Worm (Caenorhabditis elegans) whole organism, mixed stage, embryonic: Measurements from ENCODE around the gene str-3.

Source experiments
- M03D4.4 ChIP-seq: sonication (generic microtip); optimal IDR thresholded peaks from 2 replicates; lab custom pipeline; 2017; ENCODE audit warnings: mild to moderate bottlenecking, missing genetic modification characterization, missing compliant biosample characterization
- bed-3 ChIP-seq: fragments of 200-800 bp; sonication (Bioruptor generic); optimal IDR thresholded peaks from 3 replicates; lab custom pipeline; 2018; ENCODE audit warnings: mild to moderate bottlenecking, missing genetic modification characterization, moderate library complexity, missing compliant biosample characterization
- blmp-1 ChIP-seq: fragments of 150-350 bp; optimal IDR thresholded peaks from 2 replicates; lab custom pipeline; 2014; ENCODE audit warnings: missing biosample characterization, missing genetic modification characterization
- ceh-39 ChIP-seq: fragments of 150-350 bp; optimal IDR thresholded peaks from 2 replicates; lab custom pipeline; 2014; ENCODE audit warnings: missing biosample characterization, missing genetic modification characterization
- ceh-43 ChIP-seq: fragments of 200-800 bp; sonication (Bioruptor generic); optimal IDR thresholded peaks from 2 replicates; lab custom pipeline; 2018; ENCODE audit warnings: mild to moderate bottlenecking, missing genetic modification characterization, moderate library complexity, missing compliant biosample characterization
- ces-1 ChIP-seq: fragments of 150-350 bp; optimal IDR thresholded peaks from 2 replicates; lab custom pipeline; 2014; ENCODE audit warnings: missing biosample characterization, missing genetic modification reagents, missing genetic modification characterization
- cnd-1 ChIP-seq: fragments of 200-800 bp; sonication (Bioruptor generic); optimal IDR thresholded peaks from 2 replicates; lab custom pipeline; 2018; ENCODE audit warnings: mild to moderate bottlenecking, missing genetic modification characterization, missing compliant biosample characterization
- drap-1 ChIP-seq: fragments of 200-800 bp; sonication (Bioruptor generic); optimal IDR thresholded peaks from 3 replicates; lab custom pipeline; 2018; ENCODE audit warnings: mild to moderate bottlenecking, missing genetic modification characterization, missing compliant biosample characterization
- elt-1 ChIP-seq: sonication (generic microtip); optimal IDR thresholded peaks from 2 replicates; lab custom pipeline; 2017; ENCODE audit warnings: missing genetic modification characterization, mild to moderate bottlenecking, missing compliant biosample characterization, antibody characterized with exemption, moderate library complexity, borderline replicate concordance; ENCODE audit not compliant: insufficient read depth
- elt-3 ChIP-seq: fragments of 150-350 bp; optimal IDR thresholded peaks from 2 replicates; lab custom pipeline; 2014; ENCODE audit warnings: missing biosample characterization, missing genetic modification characterization
- flh-1 ChIP-seq: fragments of 200-800 bp; sonication (Bioruptor generic); optimal IDR thresholded peaks from 2 replicates; lab custom pipeline; 2018; ENCODE audit warnings: mild to moderate bottlenecking, missing genetic modification characterization, moderate library complexity, missing compliant biosample characterization
- ham-2 ChIP-seq: fragments of 200-800 bp; sonication (Bioruptor generic); optimal IDR thresholded peaks from 2 replicates; lab custom pipeline; 2018; ENCODE audit warnings: mild to moderate bottlenecking, missing genetic modification characterization, missing compliant biosample characterization
- hlh-1 ChIP-seq: fragments of 150-350 bp; optimal IDR thresholded peaks from 2 replicates; lab custom pipeline; 2014; ENCODE audit warnings: missing biosample characterization, missing genetic modification reagents, missing genetic modification characterization
- lin-13 ChIP-seq: fragments of 150-350 bp; optimal IDR thresholded peaks from 2 replicates; lab custom pipeline; 2014; ENCODE audit warnings: missing biosample characterization, missing genetic modification characterization
- lin-32 ChIP-seq: fragments of 200-800 bp; sonication (Bioruptor generic); optimal IDR thresholded peaks from 2 replicates; lab custom pipeline; 2018; ENCODE audit warnings: mild to moderate bottlenecking, missing genetic modification characterization, missing compliant biosample characterization
- lsy-2 ChIP-seq: fragments of 150-350 bp; optimal IDR thresholded peaks from 2 replicates; lab custom pipeline; 2014; ENCODE audit warnings: missing biosample characterization, missing genetic modification characterization
- mab-5 ChIP-seq: fragments of 150-350 bp; optimal IDR thresholded peaks from 2 replicates; lab custom pipeline; 2014; ENCODE audit warnings: missing biosample characterization, missing genetic modification characterization
- mep-1 ChIP-seq: fragments of 150-350 bp; optimal IDR thresholded peaks from 2 replicates; lab custom pipeline; 2017; ENCODE audit warnings: missing biosample characterization, missing genetic modification reagents, missing genetic modification characterization, inconsistent platforms
- mls-2 ChIP-seq: sonication (generic microtip); optimal IDR thresholded peaks from 2 replicates; lab custom pipeline; 2016; ENCODE audit warnings: mild to moderate bottlenecking, missing genetic modification characterization, moderate library complexity, missing compliant biosample characterization
- nhr-12 ChIP-seq: fragments of 150-350 bp; optimal IDR thresholded peaks from 2 replicates; lab custom pipeline; 2014; ENCODE audit warnings: missing biosample characterization, missing genetic modification characterization
- nhr-2 ChIP-seq: fragments of 150-350 bp; optimal IDR thresholded peaks from 2 replicates; lab custom pipeline; 2014; ENCODE audit warnings: missing biosample characterization, missing genetic modification characterization
- nhr-237 ChIP-seq: fragments of 150-350 bp; optimal IDR thresholded peaks from 2 replicates; lab custom pipeline; 2014; ENCODE audit warnings: missing biosample characterization, missing genetic modification characterization
- nhr-28 ChIP-seq: fragments of 150-350 bp; optimal IDR thresholded peaks from 2 replicates; lab custom pipeline; 2014; ENCODE audit warnings: missing biosample characterization, missing genetic modification characterization
- nhr-76 ChIP-seq: sonication (generic microtip); optimal IDR thresholded peaks from 2 replicates; lab custom pipeline; 2017; ENCODE audit warnings: missing biosample characterization, missing genetic modification characterization
- pha-4 ChIP-seq: fragments of 150-350 bp; optimal IDR thresholded peaks from 2 replicates; lab custom pipeline; 2018; ENCODE audit warnings: missing biosample characterization, missing genetic modification reagents, missing genetic modification characterization
- sptf-1 ChIP-seq: sonication (generic microtip); optimal IDR thresholded peaks from 2 replicates; lab custom pipeline; 2017; ENCODE audit warnings: mild to moderate bottlenecking, missing genetic modification characterization, moderate library complexity, missing compliant biosample characterization
- tbx-8 ChIP-seq: fragments of 200-800 bp; sonication (Bioruptor generic); optimal IDR thresholded peaks from 2 replicates; lab custom pipeline; 2018; ENCODE audit warnings: mild to moderate bottlenecking, missing genetic modification characterization, moderate library complexity, missing compliant biosample characterization
- unc-120 ChIP-seq: sonication (generic microtip); optimal IDR thresholded peaks from 2 replicates; lab custom pipeline; 2017; ENCODE audit warnings: missing genetic modification characterization, missing compliant biosample characterization; ENCODE audit not compliant: poor library complexity, severe bottlenecking
- unc-39 ChIP-seq: fragments of 150-350 bp; optimal IDR thresholded peaks from 2 replicates; lab custom pipeline; 2014; ENCODE audit warnings: missing biosample characterization, missing genetic modification characterization
- unc-62 ChIP-seq: fragments of 150-350 bp; optimal IDR thresholded peaks from 2 replicates; lab custom pipeline; 2014; ENCODE audit warnings: missing biosample characterization, missing genetic modification reagents, missing genetic modification characterization
- zip-8 ChIP-seq: fragments of 150-350 bp; optimal IDR thresholded peaks from 2 replicates; lab custom pipeline; 2014; ENCODE audit warnings: missing biosample characterization, missing genetic modification characterization
- ztf-11 ChIP-seq: fragments of 150-350 bp; optimal IDR thresholded peaks from 2 replicates; lab custom pipeline; 2014; ENCODE audit warnings: missing biosample characterization, missing genetic modification characterization

str-3 gene

ce11 chrIV:11067003-11067402, 33.2 kb downstream of the str-3 start, which contains the start of gene ttr-17:
ttr-17 (minus strand) TSS chrIV:11067026.
- TF ChIP-seq unc-62 (GFP tag; lab: Kevin White, UChicago) = peak; percentile 52
- no peak for TF ChIP-seq lin-32 (GFP tag; lab: Kevin White, UChicago)
- no peak for TF ChIP-seq mep-1 (tag; lab: Kevin White, UChicago)

ce11 chrIV:11063962-11064361, 36.2 kb downstream of the str-3 start, which contains the start of gene ttr-16:
ttr-16 (minus strand) TSS chrIV:11064137.
- no peak for TF ChIP-seq M03D4.4 (tag; lab: Kevin White, UChicago)
- TF ChIP-seq ceh-43 (GFP tag; lab: Kevin White, UChicago) = no peak
- TF ChIP-seq mls-2 (tag; lab: Kevin White, UChicago) = no peak
- TF ChIP-seq bed-3 (GFP tag; lab: Kevin White, UChicago) = no peak
- no peak for TF ChIP-seq mep-1 (tag; lab: Kevin White, UChicago)
- TF ChIP-seq cnd-1 = no peak
- TF ChIP-seq nhr-76 = no peak
- TF ChIP-seq unc-62 (GFP tag; lab: Kevin White, UChicago) = peak; percentile 80
- no peak for TF ChIP-seq zip-8 (tag; lab: Kevin White, UChicago)
- TF ChIP-seq pha-4 (tag; lab: Kevin White, UChicago) = no peak
- no peak for TF ChIP-seq ceh-39 (tag; lab: Kevin White, UChicago)
- no peak for TF ChIP-seq nhr-237 (tag; lab: Kevin White, UChicago)
- TF ChIP-seq elt-1 (tag; lab: Kevin White, UChicago) = no peak
- no peak for TF ChIP-seq mab-5 (tag; lab: Kevin White, UChicago)
- peak; percentile 97 for TF ChIP-seq hlh-1 (tag; lab: Kevin White, UChicago)
- TF ChIP-seq blmp-1 = no peak
- TF ChIP-seq ztf-11 (tag; lab: Kevin White, UChicago) = no peak
- TF ChIP-seq ham-2 (GFP tag; lab: Kevin White, UChicago) = no peak
- peak; percentile 59 for TF ChIP-seq unc-120 (tag; lab: Kevin White, UChicago)
- TF ChIP-seq flh-1 (GFP tag; lab: Kevin White, UChicago) = no peak
- TF ChIP-seq elt-3 (tag; lab: Kevin White, UChicago) = no peak

DNA sequence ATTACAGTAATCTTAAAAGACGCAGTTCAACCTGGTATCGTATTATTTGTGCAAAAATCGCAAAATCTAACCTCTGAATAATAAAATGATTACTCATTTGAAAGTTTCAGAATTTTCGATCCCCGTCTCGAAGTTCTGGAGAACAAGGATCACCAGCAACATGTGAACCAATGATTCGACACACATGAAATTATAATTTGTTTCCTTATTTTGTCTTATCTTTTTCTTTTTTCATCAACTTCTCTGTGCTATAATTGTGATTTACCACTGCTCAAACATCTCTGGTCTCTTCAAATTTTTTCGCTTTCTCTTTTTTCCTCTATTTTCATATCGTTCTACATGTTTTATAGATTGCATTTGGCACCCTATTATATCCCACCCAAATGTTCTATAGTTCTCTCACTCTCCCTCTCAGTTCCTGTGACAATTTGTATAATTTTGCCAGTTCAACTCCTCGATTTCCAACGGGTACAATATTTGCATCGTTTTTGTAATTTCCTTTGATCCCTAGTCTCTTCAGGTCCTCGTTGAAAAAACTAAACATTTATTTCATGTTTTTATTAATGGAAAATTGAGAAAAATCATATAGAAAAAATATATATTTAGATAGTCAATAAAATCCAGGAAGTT, 37.1 kb downstream of the str-3 start:
- TF ChIP-seq lsy-2 (no peak), nhr-237 (tag; lab: Kevin White, UChicago) (no peak), nhr-2 (tag; lab: Kevin White, UChicago) (no peak)
- TF ChIP-seq, all 35 proteins: peak for 0

- no peak for TF ChIP-seq nhr-2 (tag; lab: Kevin White, UChicago)
- no peak for TF ChIP-seq ceh-43 (GFP tag; lab: Kevin White, UChicago)
- no peak for TF ChIP-seq unc-62 (GFP tag; lab: Kevin White, UChicago)
- TF ChIP-seq pha-4 (tag; lab: Kevin White, UChicago) = no peak
- no peak for TF ChIP-seq lsy-2
These were observed 46.4 kb downstream of the str-3 start, which contains the start of the genes F36H1.12 and lin-3 for ce11 chrIV:11053652-11054317. F36H1.12 (minus strand) TSS chrIV:11053702. lin-3 (plus strand) TSS chrIV:11054308.

DNA sequence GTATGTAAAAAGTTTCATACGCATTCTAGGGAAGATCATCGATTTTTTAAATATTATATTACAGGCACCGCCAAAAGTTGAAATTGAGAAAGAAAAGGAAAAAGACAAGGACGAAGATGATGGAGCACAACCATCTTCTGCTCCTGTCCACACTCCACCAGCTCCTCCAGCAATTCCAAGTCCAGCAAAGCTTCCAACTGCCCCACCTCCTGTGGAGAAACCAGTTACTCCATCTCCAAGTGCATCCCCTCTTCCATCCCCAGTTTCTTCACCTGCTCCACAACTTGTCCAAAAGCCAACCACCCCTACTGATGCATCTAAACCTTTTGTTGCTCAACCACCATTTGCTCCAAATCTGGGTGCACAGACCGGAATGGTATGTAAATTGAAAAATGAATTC, 48.2 kb downstream of the str-3 start:
- TF ChIP-seq blmp-1 = no peak
- no peak for TF ChIP-seq tbx-8 (GFP tag; lab: Kevin White, UChicago)
- no peak for TF ChIP-seq flh-1 (GFP tag; lab: Kevin White, UChicago)
- no peak for TF ChIP-seq nhr-28 (tag; lab: Kevin White, UChicago)
- TF ChIP-seq nhr-12 (tag; lab: Kevin White, UChicago) = no peak
- no peak for TF ChIP-seq lin-13 (tag; lab: Kevin White, UChicago)
- no peak for TF ChIP-seq cnd-1
- no peak for TF ChIP-seq bed-3 (GFP tag; lab: Kevin White, UChicago)
- no peak for TF ChIP-seq drap-1 (GFP tag; lab: Kevin White, UChicago)
- TF ChIP-seq nhr-2 (tag; lab: Kevin White, UChicago) = no peak
- no peak for TF ChIP-seq ceh-43 (GFP tag; lab: Kevin White, UChicago)
- TF ChIP-seq sptf-1 (tag; lab: Kevin White, UChicago) = no peak
- TF ChIP-seq hlh-1 (tag; lab: Kevin White, UChicago) = no peak
- TF ChIP-seq ces-1 (GFP tag; lab: Kevin White, UChicago) = no peak
- TF ChIP-seq ceh-39 (tag; lab: Kevin White, UChicago) = no peak
- TF ChIP-seq unc-39 (tag; lab: Kevin White, UChicago) = no peak
- no peak for TF ChIP-seq ham-2 (GFP tag; lab: Kevin White, UChicago)
